Worm (Caenorhabditis elegans): ENCODE results near the gene F58G11.4.

The F58G11.4 gene

DNA sequence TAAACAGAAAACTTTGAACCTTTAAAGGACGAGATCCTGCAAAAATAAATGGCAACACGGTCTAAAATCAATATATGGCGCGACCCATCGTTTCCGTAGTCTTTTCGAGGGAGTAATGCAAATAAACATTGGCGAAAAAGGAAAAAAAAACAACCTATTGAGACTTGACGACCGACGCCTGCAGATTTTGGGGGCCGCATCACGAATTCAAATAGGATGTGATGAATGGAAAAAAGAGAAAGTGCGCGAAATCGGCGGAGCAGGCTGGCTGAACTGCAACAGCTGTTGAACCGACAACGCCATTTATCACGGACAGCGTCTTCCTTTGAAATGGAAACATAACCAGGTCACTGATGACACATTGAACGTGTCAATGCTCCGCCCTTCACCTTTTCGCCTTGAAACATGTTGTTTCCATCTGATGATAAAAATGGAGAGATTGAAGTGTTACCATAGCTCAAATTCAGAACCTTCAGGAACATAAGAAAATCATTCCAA lies 14.5 kb upstream of the F58G11.4 start:
- peak in 1 of 3 experiments; percentile 34 for TF ChIP-seq dpl-1 (GFP tag; optimal IDR thresholded peaks at IDR 0.05)
- TF ChIP-seq alr-1 (tag; optimal IDR thresholded peaks at IDR 0.05; ENCODE audit: borderline replicate concordance), result no peak
- TF ChIP-seq rnt-1 (tag; optimal IDR thresholded peaks at IDR 0.05), result peak; percentile 76
- TF ChIP-seq blmp-1 (tag; optimal IDR thresholded peaks at IDR 0.05), result peak; percentile 75
- TF ChIP-seq lin-14 (GFP tag; optimal IDR thresholded peaks at IDR 0.05), result peak; percentile 39
- TF ChIP-seq sox-4 (tag; optimal IDR thresholded peaks at IDR 0.05), result no peak
- no peak for TF ChIP-seq ceh-82 (tag; optimal IDR thresholded peaks at IDR 0.05)
- TF ChIP-seq efl-1 (optimal IDR thresholded peaks at IDR 0.05), result no peak
- TF ChIP-seq efl-1 (GFP tag; optimal IDR thresholded peaks at IDR 0.05 in 1 of 2), result peak in 1 of 2 experiments; percentile 93

DNA sequence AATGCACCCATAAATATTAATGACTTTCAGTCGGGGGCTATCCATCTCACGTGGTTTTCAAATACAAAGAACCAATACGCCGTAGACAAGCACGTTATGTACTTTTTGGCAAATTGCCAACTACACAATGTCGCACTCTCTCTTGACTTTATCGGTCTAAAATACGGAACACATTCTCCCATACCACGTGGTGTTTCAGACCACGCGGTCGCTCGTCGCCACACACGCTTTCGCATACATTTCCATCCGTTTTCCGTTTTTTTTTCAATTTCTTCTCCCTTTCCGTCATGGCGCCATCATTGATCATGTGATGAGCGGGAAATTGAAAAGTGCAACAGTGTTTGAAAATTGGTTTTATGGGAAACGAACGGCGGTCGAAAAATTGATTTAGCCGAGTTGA lies 13.8 kb upstream of the F58G11.4 start:
- peak; percentile 83 for TF ChIP-seq grh-1 (GFP tag; IDR thresholded peaks at IDR 0.05)
- TF ChIP-seq pqm-1 (tag; optimal IDR thresholded peaks at IDR 0.05), result no peak
- TF ChIP-seq elt-3 (tag; optimal IDR thresholded peaks at IDR 0.05), result peak in 2 of 6 experiments; percentile 92
- peak; percentile 38 for TF ChIP-seq sox-4 (tag; optimal IDR thresholded peaks at IDR 0.05)
- peak; percentile 43 to 65 for TF ChIP-seq efl-1 (optimal IDR thresholded peaks at IDR 0.05)
- TF ChIP-seq efl-1 (GFP tag; optimal IDR thresholded peaks at IDR 0.05 in 1 of 2), result peak; percentile 64 to 95
- TF ChIP-seq mdl-1 (tag; optimal IDR thresholded peaks at IDR 0.05), result peak in 1 of 2 experiments; percentile 99
- TF ChIP-seq hlh-4 (tag; optimal IDR thresholded peaks at IDR 0.05), result no peak
- peak; percentile 62 for TF ChIP-seq mab-9 (GFP tag; IDR thresholded peaks at IDR 0.05)
- TF ChIP-seq dsc-1 (tag; optimal IDR thresholded peaks at IDR 0.05), result peak; percentile 53
- peak; percentile 6 for TF ChIP-seq zip-4 (GFP tag; optimal IDR thresholded peaks at IDR 0.05)
- TF ChIP-seq ceh-88 (GFP tag; IDR thresholded peaks at IDR 0.05), result peak; percentile 59
- no peak for TF ChIP-seq ceh-8 (GFP tag; optimal IDR thresholded peaks at IDR 0.05)
- peak; percentile 58 for TF ChIP-seq C04F5.9 (tag; optimal IDR thresholded peaks at IDR 0.05)
- peak; percentile 98 for TF ChIP-seq nhr-20 (tag; optimal IDR thresholded peaks at IDR 0.05)
- peak; percentile 83 for TF ChIP-seq mep-1 (tag; optimal IDR thresholded peaks at IDR 0.05)
- TF ChIP-seq ztf-11 (tag; optimal IDR thresholded peaks at IDR 0.05), result peak in 1 of 2 experiments; percentile 68
- TF ChIP-seq lir-3 (tag; optimal IDR thresholded peaks at IDR 0.05; ENCODE audit: poor library complexity), result peak; percentile 64
- no peak for TF ChIP-seq aly-2 (tag; optimal IDR thresholded peaks at IDR 0.05)
- peak; percentile 97 for TF ChIP-seq blmp-1 (tag; optimal IDR thresholded peaks at IDR 0.05)
- TF ChIP-seq lin-14 (GFP tag; optimal IDR thresholded peaks at IDR 0.05), result peak; percentile 99
- TF ChIP-seq zag-1 (tag; optimal IDR thresholded peaks at IDR 0.05), result no peak
- TF ChIP-seq sup-37 (GFP tag; optimal IDR thresholded peaks at IDR 0.05), result no peak
- TF ChIP-seq swsn-7 (tag; optimal IDR thresholded peaks at IDR 0.05), result peak; percentile 69
- peak; percentile 82 for TF ChIP-seq jun-1 (tag; optimal IDR thresholded peaks at IDR 0.05)
- TF ChIP-seq skn-1 (tag; optimal IDR thresholded peaks at IDR 0.05), result peak; percentile 70
- TF ChIP-seq hpl-2 (GFP tag; optimal IDR thresholded peaks at IDR 0.05), result peak; percentile 63
- TF ChIP-seq fos-1 (tag; optimal IDR thresholded peaks at IDR 0.05), result peak; percentile 17
- TF ChIP-seq snpc-4 (tag; optimal IDR thresholded peaks at IDR 0.05), result peak; percentile 48
- peak; percentile 69 to 72 for TF ChIP-seq lsy-2 (tag; optimal IDR thresholded peaks at IDR 0.05)
- peak; percentile 38 for TF ChIP-seq aha-1 (tag; optimal IDR thresholded peaks at IDR 0.05)
- peak; percentile 98 for TF ChIP-seq nhr-71 (tag; optimal IDR thresholded peaks at IDR 0.05)
- TF ChIP-seq nhr-77 (tag; optimal IDR thresholded peaks at IDR 0.05), result no peak
- TF ChIP-seq snu-23 (GFP tag; optimal IDR thresholded peaks at IDR 0.05), result peak; percentile 95
- no peak for TF ChIP-seq nhr-84 (tag; optimal IDR thresholded peaks at IDR 0.05)
- TF ChIP-seq irx-1 (tag; optimal IDR thresholded peaks at IDR 0.05), result peak; percentile 88
- TF ChIP-seq nhr-19 (GFP tag; conservative IDR thresholded peaks at IDR 0.05), result peak; percentile 91
- peak; percentile 77 for TF ChIP-seq rnt-1 (tag; optimal IDR thresholded peaks at IDR 0.05)
- peak; percentile 72 for TF ChIP-seq unc-130 (tag; optimal IDR thresholded peaks at IDR 0.05)
- peak; percentile 49 to 90 for TF ChIP-seq lin-35 (GFP tag; optimal IDR thresholded peaks at IDR 0.05)
- TF ChIP-seq mef-2 (tag; optimal IDR thresholded peaks at IDR 0.05), result no peak
- TF ChIP-seq tbx-2 (tag; optimal IDR thresholded peaks at IDR 0.05), result peak; percentile 91
- TF ChIP-seq xbp-1 (tag; optimal IDR thresholded peaks at IDR 0.05), result peak; percentile 57
- peak; percentile 95 for TF ChIP-seq pax-3 (tag; optimal IDR thresholded peaks at IDR 0.05)
- peak; percentile 59 to 83 (median 74) for TF ChIP-seq dpl-1 (GFP tag; optimal IDR thresholded peaks at IDR 0.05)
- no peak for TF ChIP-seq efl-3 (GFP tag; optimal IDR thresholded peaks at IDR 0.05)
- peak; percentile 91 for TF ChIP-seq nhr-47 (tag; optimal IDR thresholded peaks at IDR 0.05)
